Worm (Caenorhabditis elegans) whole organism, L1 larva: ENCODE results near the gene test-1.

ENCODE experiments used
- ceh-82 ChIP-seq, 3 experiments: fragments of 150-350 bp in 1 of 3; sonication (generic microtip) in 2 of 3; optimal IDR thresholded peaks; 2 replicates each; lab custom pipeline; 2014 to 2017; ENCODE audit warnings: missing biosample characterization in 3 of 3, missing genetic modification characterization in 3 of 3
- ces-1 ChIP-seq: fragments of 150-350 bp; optimal IDR thresholded peaks from 2 replicates; lab custom pipeline; 2014; ENCODE audit warnings: missing biosample characterization, missing genetic modification reagents, missing genetic modification characterization
- dsc-1 ChIP-seq: sonication (generic microtip); optimal IDR thresholded peaks from 2 replicates; lab custom pipeline; 2016; ENCODE audit warnings: mild to moderate bottlenecking, missing genetic modification characterization, missing compliant biosample characterization
- egl-27 ChIP-seq, 2 experiments: fragments of 150-350 bp in 1 of 2; sonication (generic microtip); optimal IDR thresholded peaks; 3 replicates each; lab custom pipeline; 2017 to 2018; ENCODE audit warnings: missing biosample characterization in 2 of 2, missing genetic modification characterization in 2 of 2, missing genetic modification reagents in 2 of 2
- elt-2 ChIP-seq: sonication (generic microtip); optimal IDR thresholded peaks from 2 replicates; lab custom pipeline; 2016; ENCODE audit warnings: missing genetic modification characterization, mild to moderate bottlenecking, inconsistent platforms, missing compliant biosample characterization, missing genetic modification reagents
- fkh-10 ChIP-seq: sonication (generic microtip); optimal IDR thresholded peaks from 2 replicates; lab custom pipeline; 2017; ENCODE audit warnings: missing biosample characterization, missing genetic modification reagents, missing genetic modification characterization
- hlh-17 ChIP-seq: fragments of 200-800 bp; sonication (Bioruptor generic); optimal IDR thresholded peaks from 2 replicates; lab custom pipeline; 2018; ENCODE audit warnings: missing genetic modification characterization, mild to moderate bottlenecking, missing compliant biosample characterization, moderate library complexity, borderline replicate concordance
- lin-13 ChIP-seq: fragments of 150-350 bp; optimal IDR thresholded peaks from 2 replicates; lab custom pipeline; 2014; ENCODE audit warnings: missing biosample characterization, missing genetic modification reagents, missing genetic modification characterization
- lin-39 ChIP-seq: fragments of 150-350 bp; optimal IDR thresholded peaks from 2 replicates; lab custom pipeline; 2014; ENCODE audit warnings: missing biosample characterization, missing genetic modification reagents, missing genetic modification characterization
- mep-1 ChIP-seq: fragments of 150-350 bp; optimal IDR thresholded peaks from 2 replicates; lab custom pipeline; 2014; ENCODE audit warnings: missing biosample characterization, missing genetic modification characterization
- rnt-1 ChIP-seq: sonication (generic microtip); optimal IDR thresholded peaks from 2 replicates; lab custom pipeline; 2016; ENCODE audit warnings: mild to moderate bottlenecking, missing genetic modification characterization, moderate library complexity, missing compliant biosample characterization
- skn-1 ChIP-seq: fragments of 150-350 bp; optimal IDR thresholded peaks from 2 replicates; lab custom pipeline; 2014; ENCODE audit warnings: missing biosample characterization, missing genetic modification characterization
- sptf-1 ChIP-seq: fragments of 150-350 bp; optimal IDR thresholded peaks from 2 replicates; lab custom pipeline; 2014; ENCODE audit warnings: missing biosample characterization, missing genetic modification characterization
- unc-86 ChIP-seq: sonication (generic microtip); optimal IDR thresholded peaks from 2 replicates; lab custom pipeline; 2016; ENCODE audit warnings: missing genetic modification characterization, missing compliant biosample characterization

DNA sequence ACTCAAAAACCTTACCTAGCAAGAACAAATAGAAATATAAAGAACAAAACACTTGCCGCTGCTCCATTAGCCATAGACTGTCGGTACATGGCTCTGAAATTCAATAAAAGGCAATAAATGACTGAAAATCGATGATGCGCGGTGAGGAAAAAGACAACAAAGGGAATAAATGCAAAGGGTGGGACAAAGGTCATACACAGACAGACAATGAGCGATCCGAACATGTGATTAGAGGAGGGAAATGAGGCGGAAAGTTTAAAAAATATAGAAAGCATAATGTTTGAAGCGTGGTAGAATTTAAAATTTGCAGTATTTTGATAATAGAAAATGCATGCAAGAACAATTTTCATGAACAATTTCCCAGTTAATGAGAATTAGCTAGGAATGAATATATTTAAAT is 3.8 kb downstream of the test-1 start, which contains the start of gene C54E4.12:
- TF ChIP-seq lin-39 (no peak), dsc-1 (tag; lab: Kevin White, UChicago) (no peak), rnt-1 (no peak), hlh-17 (no peak), egl-27 (tag; optimal IDR thresholded peaks at IDR 0.05; lab: Kevin White, UChicago) (no peak), skn-1 (tag; lab: Kevin White, UChicago) (no peak), elt-2 (tag; lab: Kevin White, UChicago) (no peak), fkh-10 (no peak), ces-1 (GFP tag; lab: Kevin White, UChicago) (no peak), sptf-1 (tag; lab: Kevin White, UChicago) (no peak), lin-13 (GFP tag; lab: Kevin White, UChicago) (no peak), unc-86 (tag; lab: Kevin White, UChicago) (no peak), mep-1 (tag; lab: Kevin White, UChicago) (no peak), ceh-82 (tag; optimal IDR thresholded peaks at IDR 0.05; lab: Kevin White, UChicago) (no peak)
